Worm (Caenorhabditis elegans) whole organism, midembryonic: ENCODE data around the gene cyp-14A4.

ENCODE experiments used
- T22C8.4 ChIP-seq: fragments of 200-800 bp; sonication (Bioruptor generic); IDR thresholded peaks from 2 replicates; pipeline ENCODE4 v1.3.6; 2022; ENCODE audit warnings: missing genetic modification characterization, missing compliant biosample characterization
- cog-1 ChIP-seq: sonication (generic microtip); optimal IDR thresholded peaks from 2 replicates; lab custom pipeline; 2016; ENCODE audit warnings: missing genetic modification characterization, missing compliant biosample characterization
- ref-1 ChIP-seq: fragments of 200-800 bp; sonication (Bioruptor generic); conservative IDR thresholded peaks from 2 replicates; pipeline ENCODE4 v1.3.6; 2022; ENCODE audit warnings: missing genetic modification reagents, missing genetic modification characterization, missing compliant biosample characterization
- tab-1 ChIP-seq: fragments of 200-800 bp; sonication (Bioruptor generic); IDR thresholded peaks from 2 replicates; pipeline ENCODE4 v1.3.6; 2022; ENCODE audit warnings: missing genetic modification characterization, missing compliant biosample characterization
- ztf-29 ChIP-seq: fragments of 200-800 bp; sonication (Bioruptor generic); IDR thresholded peaks from 2 replicates; pipeline ENCODE4 v1.3.6; 2022; ENCODE audit warnings: missing genetic modification reagents, missing genetic modification characterization, missing compliant biosample characterization

DNA sequence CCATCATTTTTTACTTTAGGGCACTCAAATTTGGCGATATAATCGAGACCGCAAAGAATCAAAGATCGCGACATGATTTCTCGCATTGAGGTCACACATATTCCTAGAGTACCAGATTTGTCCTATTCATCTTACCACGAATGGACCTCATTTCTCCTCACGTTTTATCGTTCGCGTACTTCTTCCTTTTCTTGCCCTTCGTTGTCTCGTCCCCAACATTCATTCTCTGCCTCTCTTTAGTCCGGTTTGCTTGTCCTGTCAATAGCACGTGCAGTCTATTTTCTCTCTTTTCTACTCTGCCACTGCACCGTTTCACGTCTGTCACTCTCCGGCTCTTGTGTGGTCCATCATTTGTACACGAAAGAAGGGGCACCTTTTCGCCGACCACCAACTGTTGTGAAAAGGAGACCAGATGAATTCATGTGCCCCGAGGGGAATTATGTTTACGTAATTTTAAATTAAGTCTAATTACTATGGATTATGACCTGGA, 32.6 kb downstream of the cyp-14A4 start:
- TF ChIP-seq cog-1 (tag; lab: Kevin White, UChicago) (peak; percentile 30), T22C8.4 (GFP tag; lab: Robert Waterston, UW) (no peak), ztf-29 (GFP tag; lab: Robert Waterston, UW) (no peak), ref-1 (no peak), tab-1 (no peak)
